Worm (Caenorhabditis elegans) whole organism, late embryonic: Measurements from ENCODE around the gene F43D2.7.

Experiments
- F13H6.1 ChIP-seq: sonication (generic microtip); optimal IDR thresholded peaks from 2 replicates; lab custom pipeline; 2016; ENCODE audit warnings: missing genetic modification characterization, missing compliant biosample characterization
- ceh-19 ChIP-seq: fragments of 200-800 bp; sonication (Bioruptor generic); optimal IDR thresholded peaks from 2 replicates; lab custom pipeline; 2018; ENCODE audit warnings: mild to moderate bottlenecking, missing genetic modification characterization, missing compliant biosample characterization
- hlh-30 ChIP-seq: sonication (generic microtip); optimal IDR thresholded peaks from 2 replicates; lab custom pipeline; 2017; ENCODE audit warnings: antibody characterized with exemption, missing genetic modification characterization, missing compliant biosample characterization; ENCODE audit not compliant: insufficient read depth
- hlh-6 ChIP-seq: sonication (generic microtip); optimal IDR thresholded peaks from 2 replicates; lab custom pipeline; 2016; ENCODE audit warnings: missing genotype, missing genetic modification characterization, missing compliant biosample characterization
- pha-4 ChIP-seq: fragments of 150-350 bp; optimal IDR thresholded peaks from 2 replicates; lab custom pipeline; 2018; ENCODE audit warnings: missing biosample characterization, missing genetic modification reagents, missing genetic modification characterization
- rnt-1 ChIP-seq: sonication (generic microtip); optimal IDR thresholded peaks from 2 replicates; lab custom pipeline; 2016; ENCODE audit warnings: missing genetic modification characterization, missing compliant biosample characterization
- sox-2 ChIP-seq: fragments of 200-800 bp; sonication (Bioruptor generic); IDR thresholded peaks from 2 replicates; pipeline ENCODE4 v1.3.6; 2022; ENCODE audit warnings: missing genetic modification reagents, missing genetic modification characterization, missing compliant biosample characterization

DNA sequence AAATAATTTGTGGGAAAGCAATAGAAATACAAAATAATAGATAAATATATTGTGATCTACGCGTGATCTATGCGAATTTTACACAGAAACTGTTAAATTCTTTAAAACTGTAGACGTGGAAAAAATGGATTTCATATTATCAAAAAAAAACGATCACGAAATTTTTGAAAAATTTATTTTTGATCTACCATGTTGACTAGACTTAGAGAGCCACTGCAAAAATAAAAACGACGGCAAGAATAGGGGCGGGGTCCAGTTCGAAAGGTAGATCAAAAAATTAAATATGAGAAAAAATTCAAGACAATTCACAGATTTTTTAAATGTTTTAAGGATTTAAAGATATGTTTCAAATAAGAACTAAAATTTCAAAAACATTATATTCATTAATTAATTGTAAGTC lies 1.9 kb downstream of the F43D2.7 start:
- no peak for TF ChIP-seq ceh-19 (GFP tag; lab: Kevin White, UChicago)
- no peak for TF ChIP-seq F13H6.1 (tag; lab: Kevin White, UChicago)
- no peak for TF ChIP-seq hlh-30
- no peak for TF ChIP-seq rnt-1 (tag; lab: Kevin White, UChicago)
- no peak for TF ChIP-seq hlh-6 (tag; lab: Kevin White, UChicago)
- TF ChIP-seq pha-4 (tag; lab: Kevin White, UChicago) = no peak
- no peak for TF ChIP-seq sox-2 (GFP tag; lab: Robert Waterston, UW)
